Fruit fly (Drosophila melanogaster): ENCODE results near the gene Ork1.

The Ork1 gene

DNA sequence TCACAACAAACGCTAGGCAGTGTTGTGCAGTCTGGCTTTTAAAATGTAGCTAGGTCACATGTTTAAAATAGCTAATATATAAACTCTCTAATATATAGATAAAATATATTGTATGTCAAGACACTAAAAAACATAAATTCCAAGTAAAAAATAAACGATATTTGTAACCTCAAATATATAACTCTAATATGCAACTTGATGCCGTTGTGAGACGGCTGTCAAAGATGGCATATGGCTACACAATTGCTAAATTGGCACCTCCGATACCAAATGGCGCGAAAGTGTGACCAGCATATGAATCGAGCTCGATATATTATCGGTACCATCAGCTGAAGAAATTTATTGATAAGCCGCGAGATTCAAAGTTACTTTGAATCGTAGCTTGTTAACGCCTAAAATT lies 8.2 kb upstream of the Ork1 start, which contains the start of gene CG1582 (continued):
- peak; percentile 19; the same call in 1 of the 2 replicates for TF ChIP-seq CG6689 (GFP tag; IDR thresholded peaks at IDR 0.05)
- TF ChIP-seq CG7357 (GFP tag; IDR thresholded peaks at IDR 0.05): no peak
- no peak for TF ChIP-seq p53 (GFP tag; optimal IDR thresholded peaks at IDR 0.05)
- TF ChIP-seq onecut (GFP tag; IDR thresholded peaks at IDR 0.05): no peak
- TF ChIP-seq schlank (tag; optimal IDR thresholded peaks at IDR 0.05): no peak
- TF ChIP-seq CG11723 (GFP tag; optimal IDR thresholded peaks at IDR 0.05): no peak
- no peak for TF ChIP-seq sim (GFP tag; IDR thresholded peaks at IDR 0.05)
- TF ChIP-seq Hr51 (GFP tag; optimal IDR thresholded peaks at IDR 0.05): no peak
- no peak for TF ChIP-seq jing (GFP tag; optimal IDR thresholded peaks at IDR 0.05)
- no peak for TF ChIP-seq CG8944 (GFP tag; optimal IDR thresholded peaks at IDR 0.05)
- TF ChIP-seq Six4 (GFP tag; optimal IDR thresholded peaks at IDR 0.05): no peak
- TF ChIP-seq CG17359 (tag; optimal IDR thresholded peaks at IDR 0.05): no peak
- no peak for TF ChIP-seq CG10543 (GFP tag; optimal IDR thresholded peaks at IDR 0.05)
- TF ChIP-seq cwo (GFP tag; optimal IDR thresholded peaks at IDR 0.05): no peak
- TF ChIP-seq CG3838 (GFP tag; optimal IDR thresholded peaks at IDR 0.05): no peak
- TF ChIP-seq CG14965 (GFP tag; optimal IDR thresholded peaks at IDR 0.05; ENCODE audit: borderline replicate concordance): no peak
- no peak for TF ChIP-seq NC2β (GFP tag; optimal IDR thresholded peaks at IDR 0.05)
- peak; percentile 38 for TF ChIP-seq CG30403 (GFP tag; optimal IDR thresholded peaks at IDR 0.05)
- TF ChIP-seq ara (GFP tag; IDR thresholded peaks at IDR 0.05): no peak
- TF ChIP-seq CG32767 (GFP tag; IDR thresholded peaks at IDR 0.05): no peak
- no peak for TF ChIP-seq Optix (GFP tag; IDR thresholded peaks at IDR 0.05)
- no peak for TF ChIP-seq gce (GFP tag; IDR thresholded peaks at IDR 0.05)
- TF ChIP-seq CG12391 (tag; optimal IDR thresholded peaks at IDR 0.05): peak; percentile 53
- TF ChIP-seq CG12659 (GFP tag; optimal IDR thresholded peaks at IDR 0.05): peak; percentile 34
- no peak for TF ChIP-seq Jarid2 (GFP tag; optimal IDR thresholded peaks at IDR 0.05)
- no peak for TF ChIP-seq insv (GFP tag; optimal IDR thresholded peaks at IDR 0.05)
- TF ChIP-seq CG2120 (GFP tag; optimal IDR thresholded peaks at IDR 0.05): peak; percentile 27
- TF ChIP-seq toy (GFP tag; IDR thresholded peaks at IDR 0.05): no peak
- no peak for TF ChIP-seq ems (GFP tag; optimal IDR thresholded peaks at IDR 0.05)
- TF ChIP-seq cad (GFP tag; optimal IDR thresholded peaks at IDR 0.05): no peak
- no peak for TF ChIP-seq CG13624 (GFP tag; optimal IDR thresholded peaks at IDR 0.05)
- no peak for TF ChIP-seq Atf6 (GFP tag; IDR thresholded peaks at IDR 0.05)
- no peak for TF ChIP-seq Tbp (GFP tag; optimal IDR thresholded peaks at IDR 0.05)
- TF ChIP-seq dmrt99B (tag; optimal IDR thresholded peaks at IDR 0.05): no peak
- TF ChIP-seq CG13424 (tag; optimal IDR thresholded peaks at IDR 0.05): peak; percentile 40
- TF ChIP-seq slou (GFP tag; optimal IDR thresholded peaks at IDR 0.05): no peak
- TF ChIP-seq mirr (GFP tag; optimal IDR thresholded peaks at IDR 0.05): no peak
- TF ChIP-seq Antp (GFP tag; optimal IDR thresholded peaks at IDR 0.05): no peak
- TF ChIP-seq gcm2 (GFP tag; optimal IDR thresholded peaks at IDR 0.05): no peak
- TF ChIP-seq Ets65A (GFP tag): no peak
- no peak for TF ChIP-seq CG7963 (GFP tag; IDR thresholded peaks at IDR 0.05; ENCODE audit: partially characterized antibody)
- TF ChIP-seq Xrp1 (GFP tag; IDR thresholded peaks at IDR 0.05): no peak
- TF ChIP-seq fd64A (GFP tag; optimal IDR thresholded peaks at IDR 0.05): no peak
- peak; percentile 37 for TF ChIP-seq Sin3A (optimal IDR thresholded peaks at IDR 0.05)
- no peak for TF ChIP-seq CG4282 (GFP tag; optimal IDR thresholded peaks at IDR 0.05)
- TF ChIP-seq CG2129 (GFP tag; IDR thresholded peaks at IDR 0.05; ENCODE audit: partially characterized antibody): no peak
- no peak for TF ChIP-seq Ptx1 (GFP tag; IDR thresholded peaks at IDR 0.05)
- no peak for TF ChIP-seq ro (GFP tag; IDR thresholded peaks at IDR 0.05)
- no peak for TF ChIP-seq her (GFP tag; optimal IDR thresholded peaks at IDR 0.05)
- no peak for TF ChIP-seq Trl (optimal IDR thresholded peaks at IDR 0.05)
- TF ChIP-seq Trl (GFP tag; optimal IDR thresholded peaks at IDR 0.05): no peak
- peak; percentile 25 for TF ChIP-seq CG15696 (tag; optimal IDR thresholded peaks at IDR 0.05)
- TF ChIP-seq B-H2 (GFP tag; optimal IDR thresholded peaks at IDR 0.05): no peak
- no peak for TF ChIP-seq vfl (GFP tag; optimal IDR thresholded peaks at IDR 0.05)

All from whole organism, embryonic.